Fruit fly (Drosophila melanogaster) whole organism, embryonic: ENCODE measurements around the gene RapGAP1.

Source experiments
- Atf-2 ChIP-seq: fragments of 200-800 bp; sonication (Bioruptor generic); optimal IDR thresholded peaks from 2 replicates; lab custom pipeline; 2016; ENCODE audit warnings: missing biosample characterization, missing genetic modification characterization
- B-H1 ChIP-seq: fragments of 200-800 bp; sonication (Bioruptor generic); IDR thresholded peaks from 3 replicates; pipeline ENCODE4 v1.3.6; 2022; ENCODE audit warnings: missing biosample characterization, missing genetic modification characterization
- Blimp-1 ChIP-seq: fragments of 200-800 bp; sonication (Bioruptor generic); optimal IDR thresholded peaks from 3 replicates; lab custom pipeline; 2018; ENCODE audit warnings: missing biosample characterization, missing genetic modification characterization, mild to moderate bottlenecking, moderate library complexity, missing genetic modification reagents
- CG12219 ChIP-seq: fragments of 200-800 bp; sonication (Bioruptor generic); optimal IDR thresholded peaks from 3 replicates; lab custom pipeline; 2018; ENCODE audit warnings: missing biosample characterization, mild to moderate bottlenecking, missing genetic modification characterization
- CG12299 ChIP-seq: fragments of 200-800 bp; sonication (Bioruptor generic); optimal IDR thresholded peaks from 2 replicates; lab custom pipeline; 2018; ENCODE audit warnings: missing biosample characterization, mild to moderate bottlenecking, missing genetic modification characterization
- CG12391 ChIP-seq: fragments of 200-800 bp; sonication (Bioruptor generic); optimal IDR thresholded peaks from 3 replicates; lab custom pipeline; 2018; ENCODE audit warnings: missing biosample characterization, mild to moderate bottlenecking, missing genetic modification characterization, moderate library complexity
- CG12942 ChIP-seq: fragments of 200-800 bp; sonication (Bioruptor generic); optimal IDR thresholded peaks from 3 replicates; lab custom pipeline; 2016; ENCODE audit warnings: missing biosample characterization, missing genetic modification characterization
- CG14965 ChIP-seq: fragments of 200-800 bp; sonication (Bioruptor generic); optimal IDR thresholded peaks from 2 replicates; lab custom pipeline; 2016; ENCODE audit warnings: missing biosample characterization, missing genetic modification characterization, borderline replicate concordance
- CG1529 ChIP-seq: fragments of 200-800 bp; sonication (Bioruptor generic); optimal IDR thresholded peaks from 3 replicates; lab custom pipeline; 2018; ENCODE audit warnings: missing biosample characterization, missing genetic modification characterization
- CG16863 ChIP-seq: fragments of 200-800 bp; sonication (Bioruptor generic); optimal IDR thresholded peaks from 3 replicates; lab custom pipeline; 2016; ENCODE audit warnings: missing biosample characterization, missing genetic modification characterization
- CG17568 ChIP-seq: fragments of 200-800 bp; sonication (Bioruptor generic); optimal IDR thresholded peaks from 2 replicates; lab custom pipeline; 2018; ENCODE audit warnings: missing biosample characterization, mild to moderate bottlenecking, missing genetic modification characterization, moderate library complexity
- CG17829 ChIP-seq: fragments of 200-800 bp; optimal IDR thresholded peaks from 2 replicates; lab custom pipeline; 2019; ENCODE audit warnings: missing biosample characterization, mild to moderate bottlenecking, missing genetic modification characterization, moderate library complexity
- CG18599 ChIP-seq: fragments of 200-800 bp; sonication (Bioruptor generic); optimal IDR thresholded peaks from 3 replicates; lab custom pipeline; 2017; ENCODE audit warnings: missing biosample characterization, missing genetic modification characterization, mild to moderate bottlenecking, moderate library complexity, missing genetic modification reagents
- CG18619 ChIP-seq: fragments of 200-800 bp; sonication (Bioruptor generic); optimal IDR thresholded peaks from 3 replicates; lab custom pipeline; 2017; ENCODE audit warnings: missing biosample characterization, mild to moderate bottlenecking, missing genetic modification characterization
- CG3995 ChIP-seq: fragments of 200-800 bp; sonication (Bioruptor generic); optimal IDR thresholded peaks from 3 replicates; lab custom pipeline; 2016; ENCODE audit warnings: missing biosample characterization, missing genetic modification characterization
- CG4404 ChIP-seq: fragments of 200-800 bp; sonication (Bioruptor generic); IDR thresholded peaks from 2 replicates; pipeline ENCODE4 v1.3.6; 2022; ENCODE audit warnings: missing biosample characterization, missing genetic modification characterization
- CG4424 ChIP-seq: fragments of 200-800 bp; sonication (Bioruptor generic); optimal IDR thresholded peaks from 3 replicates; lab custom pipeline; 2016; ENCODE audit warnings: missing biosample characterization, missing genetic modification characterization
- CG7839 ChIP-seq: fragments of 200-800 bp; sonication (Bioruptor generic); optimal IDR thresholded peaks from 3 replicates; lab custom pipeline; 2018; ENCODE audit warnings: missing biosample characterization, mild to moderate bottlenecking, missing genetic modification characterization, moderate library complexity
- Dll ChIP-seq: fragments of 200-800 bp; sonication (Bioruptor generic); IDR thresholded peaks from 4 replicates; pipeline ENCODE4 v1.3.6; 2022; ENCODE audit warnings: missing biosample characterization, missing genetic modification characterization; ENCODE audit not compliant: partially characterized antibody
- Drgx ChIP-seq: fragments of 200-800 bp; sonication (Bioruptor generic); IDR thresholded peaks from 2 replicates; pipeline ENCODE4 v1.3.6; 2022; ENCODE audit warnings: missing biosample characterization, missing genetic modification characterization
- Ets65A ChIP-seq: fragments of 200-800 bp; sonication (Bioruptor generic); peaks from one replicate; lab custom pipeline; 2016; ENCODE audit warnings: missing biosample characterization, missing genetic modification characterization
- Hmx ChIP-seq: fragments of 200-800 bp; sonication (Bioruptor generic); optimal IDR thresholded peaks from 2 replicates; lab custom pipeline; 2016; ENCODE audit warnings: missing biosample characterization, missing genetic modification characterization
- Hsf ChIP-seq: fragments of 200-800 bp; sonication (Bioruptor generic); optimal IDR thresholded peaks from 3 replicates; lab custom pipeline; 2016; ENCODE audit warnings: missing biosample characterization, missing genetic modification characterization
- Max ChIP-seq: fragments of 200-800 bp; sonication (Bioruptor generic); optimal IDR thresholded peaks from 2 replicates; lab custom pipeline; 2016; ENCODE audit warnings: missing biosample characterization, mild to moderate bottlenecking, missing genetic modification characterization
- Mes4 ChIP-seq: fragments of 200-800 bp; sonication (Bioruptor generic); optimal IDR thresholded peaks from 2 replicates; lab custom pipeline; 2016; ENCODE audit warnings: missing biosample characterization, missing genetic modification characterization
- NFAT ChIP-seq: fragments of 200-800 bp; sonication (Bioruptor generic); IDR thresholded peaks from 2 replicates; pipeline ENCODE4 v1.3.6; 2022; ENCODE audit warnings: missing biosample characterization, missing genetic modification characterization
- Rfx ChIP-seq: fragments of 200-800 bp; sonication (Bioruptor generic); IDR thresholded peaks from 2 replicates; pipeline ENCODE4 v1.3.6; 2022; ENCODE audit warnings: missing biosample characterization, missing genetic modification characterization
- Sin3A ChIP-seq: fragments of >200 bp; optimal IDR thresholded peaks from 2 replicates; lab custom pipeline; 2018
- Six4 ChIP-seq: fragments of 200-800 bp; sonication (Bioruptor generic); optimal IDR thresholded peaks from 2 replicates; lab custom pipeline; 2016; ENCODE audit warnings: missing biosample characterization, missing genetic modification characterization
- al ChIP-seq: fragments of 200-800 bp; sonication (Bioruptor generic); IDR thresholded peaks from 2 replicates; pipeline ENCODE4 v1.3.6; 2022; ENCODE audit warnings: missing biosample characterization, missing genetic modification characterization
- bsh ChIP-seq, 2 experiments: fragments of 200-800 bp; sonication (Bioruptor generic); optimal IDR thresholded peaks; 2 replicates each; lab custom pipeline; 2017 to 2018; ENCODE audit warnings: mild to moderate bottlenecking in 2 of 2, missing biosample characterization in 2 of 2, missing genetic modification characterization in 2 of 2, moderate library complexity in 1 of 2
- btn ChIP-seq: fragments of 200-800 bp; sonication (Bioruptor generic); optimal IDR thresholded peaks from 2 replicates; lab custom pipeline; 2016; ENCODE audit warnings: missing biosample characterization, missing genetic modification characterization
- caup ChIP-seq: fragments of 200-800 bp; sonication (Bioruptor generic); optimal IDR thresholded peaks from 3 replicates; lab custom pipeline; 2017; ENCODE audit warnings: missing biosample characterization, mild to moderate bottlenecking, missing genetic modification characterization, moderate library complexity; ENCODE audit not compliant: severe bottlenecking
- eyg ChIP-seq: fragments of 200-800 bp; sonication (Bioruptor generic); optimal IDR thresholded peaks from 3 replicates; lab custom pipeline; 2016; ENCODE audit warnings: missing biosample characterization, missing genetic modification characterization
- gt ChIP-seq: fragments of 200-800 bp; sonication (Bioruptor generic); IDR thresholded peaks from 2 replicates; pipeline ENCODE4 v1.3.6; 2022; ENCODE audit warnings: missing biosample characterization, missing genetic modification characterization
- hkb ChIP-seq, 2 experiments: fragments of 200-800 bp in 1 of 2; fragments of >200 bp in 1 of 2; sonication (Bioruptor generic) in 1 of 2; IDR thresholded peaks in 1 of 2; optimal IDR thresholded peaks in 1 of 2; 2 replicates each; pipeline versions ENCODE4 v1.3.6 to Lab custom; 2017 to 2022; ENCODE audit warnings: missing biosample characterization in 1 of 2, missing genetic modification characterization in 1 of 2
- hth ChIP-seq: fragments of >200 bp; optimal IDR thresholded peaks from 2 replicates; lab custom pipeline; 2017; ENCODE audit warnings: inconsistent platforms
- onecut ChIP-seq: fragments of 200-800 bp; sonication (Bioruptor generic); IDR thresholded peaks from 2 replicates; pipeline ENCODE4 v1.3.6; 2022; ENCODE audit warnings: missing biosample characterization, missing genetic modification characterization
- pan ChIP-seq, 4 experiments: fragments of >200 bp in 3 of 4; fragments of 200-800 bp in 1 of 4; sonication (Bioruptor generic) in 1 of 4; optimal IDR thresholded peaks in 3 of 4; IDR thresholded peaks in 1 of 4; 2 replicates each; pipeline versions ENCODE4 v1.3.6 to Lab custom; 2017 to 2022; ENCODE audit warnings: missing biosample characterization in 2 of 4, missing genetic modification characterization in 2 of 4, mixed read lengths in 1 of 4
- pb ChIP-seq: fragments of 200-800 bp; sonication (Bioruptor generic); optimal IDR thresholded peaks from 3 replicates; lab custom pipeline; 2016; ENCODE audit warnings: missing biosample characterization, missing genetic modification characterization
- peb ChIP-seq: fragments of 200-800 bp; sonication (Bioruptor generic); IDR thresholded peaks from 2 replicates; pipeline ENCODE4 v1.3.6; 2022; ENCODE audit warnings: missing biosample characterization, missing genetic modification characterization
- rib ChIP-seq: fragments of 200-800 bp; sonication (Bioruptor generic); IDR thresholded peaks from 2 replicates; pipeline ENCODE4 v1.3.6; 2022; ENCODE audit warnings: missing biosample characterization, missing genetic modification characterization
- ro ChIP-seq: fragments of 200-800 bp; sonication (Bioruptor generic); IDR thresholded peaks from 2 replicates; pipeline ENCODE4 v1.3.6; 2022; ENCODE audit warnings: missing biosample characterization, missing genetic modification characterization
- sens ChIP-seq: fragments of 200-800 bp; sonication (Bioruptor generic); peaks from one replicate; lab custom pipeline; 2016; ENCODE audit warnings: missing biosample characterization, missing genetic modification characterization
- stwl ChIP-seq: fragments of 200-800 bp; sonication (Bioruptor generic); optimal IDR thresholded peaks from 3 replicates; lab custom pipeline; 2018; ENCODE audit warnings: missing biosample characterization, mild to moderate bottlenecking, missing genetic modification characterization, moderate library complexity
- toy ChIP-seq: fragments of 200-800 bp; sonication (Bioruptor generic); IDR thresholded peaks from 2 replicates; pipeline ENCODE4 v1.3.6; 2022; ENCODE audit warnings: missing biosample characterization, missing genetic modification characterization
- twi ChIP-seq: fragments of 200-800 bp; optimal IDR thresholded peaks from 2 replicates; lab custom pipeline; 2019; ENCODE audit warnings: missing biosample characterization, mild to moderate bottlenecking, missing genetic modification characterization, moderate library complexity
- tx ChIP-seq: fragments of 200-800 bp; sonication (Bioruptor generic); optimal IDR thresholded peaks from 2 replicates; lab custom pipeline; 2016; ENCODE audit warnings: missing biosample characterization, missing genetic modification characterization
- wdn ChIP-seq: fragments of 200-800 bp; sonication (Bioruptor generic); IDR thresholded peaks from 2 replicates; pipeline ENCODE4 v1.3.6; 2022; ENCODE audit warnings: missing biosample characterization, missing genetic modification characterization

RapGAP1 gene

DNA sequence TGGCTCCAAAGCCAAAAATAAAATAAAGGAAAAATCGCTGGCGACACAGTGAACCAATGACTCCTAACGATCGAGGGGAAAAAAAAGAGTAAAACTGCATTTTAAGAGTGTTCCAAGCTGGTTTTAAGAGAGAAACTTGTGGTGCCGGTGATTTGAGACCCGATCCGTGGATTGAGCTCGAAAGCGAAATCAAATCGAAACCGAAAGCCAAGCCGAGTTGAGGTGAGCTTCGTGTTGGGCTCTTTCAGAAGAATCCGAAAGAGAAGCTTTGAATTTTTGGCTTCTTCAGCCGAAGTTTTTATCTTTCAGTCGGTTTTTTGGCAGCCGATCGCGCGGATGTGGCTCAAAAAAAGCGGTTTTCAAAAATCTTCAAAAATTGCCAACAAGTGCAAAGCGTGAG, 29.3 kb upstream of the RapGAP1 start, which contains the start of gene CG6739 (continued):
- TF ChIP-seq CG12391 (tag; lab: Kevin White, UChicago) = no peak
- 0 out of 2 replicates have a peak, but pooled peaks have one; percentile 28 for TF ChIP-seq Drgx
- TF ChIP-seq Blimp-1 (GFP tag; lab: Kevin White, UChicago) = peak; percentile 95
- TF ChIP-seq, all 482 proteins: peak for 9

DNA sequence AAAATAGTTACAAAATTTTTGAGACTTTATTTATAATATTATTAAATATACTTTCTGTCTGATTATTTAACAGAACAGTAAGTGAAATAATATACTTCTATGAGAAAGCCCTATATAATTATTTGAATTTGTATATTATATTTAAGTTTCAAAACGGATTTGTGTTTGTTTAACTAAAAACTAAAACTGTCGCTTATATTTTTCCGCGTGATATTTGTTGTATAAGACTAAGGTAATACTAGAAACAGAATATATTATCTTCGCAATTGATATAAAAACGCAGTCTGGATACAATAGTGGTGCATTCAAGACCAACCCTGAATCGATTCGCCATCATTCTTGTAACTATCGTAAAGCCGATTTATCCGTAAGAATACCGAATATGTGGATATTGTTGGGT, 26.5 kb upstream of the RapGAP1 start, which contains the start of gene Cyp4d21:
Gene Cyp4d21 (plus strand): TSS at position 301 of the 400 bp plus-strand sequence.
- TF ChIP-seq hth (no peak), btn (GFP tag; lab: Kevin White, UChicago) (no peak), B-H1 (GFP tag; lab: Robert Waterston, UW) (no peak), ro (GFP tag; lab: Robert Waterston, UW) (no peak), wdn (GFP tag; lab: Robert Waterston, UW) (no peak), gt (GFP tag; lab: Robert Waterston, UW) (no peak), CG1529 (GFP tag; lab: Kevin White, UChicago) (no peak), Mes4 (no peak), Hmx (no peak), eyg (no peak), peb (GFP tag; lab: Robert Waterston, UW) (no peak), CG12219 (GFP tag; lab: Kevin White, UChicago) (no peak)

DNA sequence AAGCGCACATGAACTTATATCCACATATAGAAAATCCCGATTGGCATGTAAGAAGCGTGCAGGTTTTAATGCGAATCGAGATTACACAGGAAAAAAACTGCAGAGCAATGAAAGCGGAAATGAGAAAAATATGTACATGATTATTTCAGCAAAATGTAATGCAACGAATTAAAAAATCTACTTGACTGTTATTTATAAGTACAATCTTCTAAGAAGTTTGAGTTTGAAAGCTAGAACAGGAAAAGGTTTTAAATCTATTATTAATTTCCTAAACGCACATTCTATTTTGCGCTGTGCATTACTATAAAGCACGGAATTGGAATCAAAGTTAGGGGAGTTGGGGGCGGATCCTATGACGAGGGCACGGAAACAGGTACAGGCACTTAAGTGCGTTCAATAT, 23.1 kb upstream of the RapGAP1 start:
- TF ChIP-seq Ets65A (GFP tag; lab: Kevin White, UChicago) (no peak), Hsf (GFP tag; lab: Kevin White, UChicago) (peak; percentile 43), CG12299 (no peak), CG3995 (GFP tag; lab: Kevin White, UChicago) (no peak), toy (GFP tag; lab: Robert Waterston, UW) (no peak), CG16863 (GFP tag; lab: Kevin White, UChicago) (no peak), CG17568 (GFP tag; lab: Kevin White, UChicago) (no peak), CG14965 (GFP tag; lab: Kevin White, UChicago) (no peak), bsh (GFP tag; optimal IDR thresholded peaks at IDR 0.05; lab: Kevin White, UChicago) (peak in 1 of 2 experiments; percentile 54), al (peak; percentile 46), CG4424 (no peak), CG18599 (peak; percentile 39), pan (optimal IDR thresholded peaks at IDR 0.05; lab: Kevin White, UChicago) (no peak), pan (GFP tag; optimal IDR thresholded peaks at IDR 0.05 in 1 of 2, IDR thresholded peaks at IDR 0.05 in 1 of 2) (no peak), CG18619 (GFP tag; lab: Kevin White, UChicago) (no peak), Dll (GFP tag; lab: Robert Waterston, UW) (no peak), CG12942 (GFP tag; lab: Kevin White, UChicago) (no peak), sens (GFP tag; lab: Kevin White, UChicago) (peak; percentile 66), Max (GFP tag; lab: Kevin White, UChicago) (no peak), Atf-2 (GFP tag; lab: Kevin White, UChicago) (no peak), CG17829 (no peak), NFAT (GFP tag; lab: Robert Waterston, UW) (no peak), onecut (GFP tag; lab: Robert Waterston, UW) (no peak), rib (GFP tag; lab: Robert Waterston, UW) (0 out of 2 replicates have a peak, but pooled peaks have one; percentile 25), twi (no peak), CG7839 (tag; lab: Kevin White, UChicago) (peak; percentile 47), stwl (tag; lab: Kevin White, UChicago) (no peak), hkb (optimal IDR thresholded peaks at IDR 0.05; lab: Kevin White, UChicago) (no peak), hkb (GFP tag; IDR thresholded peaks at IDR 0.05; lab: Robert Waterston, UW) (no peak), Six4 (no peak), CG4404 (GFP tag; lab: Robert Waterston, UW) (no peak), caup (GFP tag; lab: Kevin White, UChicago) (peak; percentile 30), tx (GFP tag; lab: Kevin White, UChicago) (no peak), pb (GFP tag; lab: Kevin White, UChicago) (no peak), Sin3A (lab: Kevin White, UChicago) (no peak), Rfx (GFP tag; lab: Robert Waterston, UW) (peak; percentile 65), Drgx (peak; percentile 80)
